Worm (Caenorhabditis elegans) whole organism, dauer: ENCODE results near the gene mrpl-49.

Source experiments
- unc-62 ChIP-seq: sonication (generic microtip); optimal IDR thresholded peaks from 2 replicates; lab custom pipeline; 2017; ENCODE audit warnings: missing biosample characterization, missing genetic modification reagents, missing genetic modification characterization

Gene mrpl-49

DNA sequence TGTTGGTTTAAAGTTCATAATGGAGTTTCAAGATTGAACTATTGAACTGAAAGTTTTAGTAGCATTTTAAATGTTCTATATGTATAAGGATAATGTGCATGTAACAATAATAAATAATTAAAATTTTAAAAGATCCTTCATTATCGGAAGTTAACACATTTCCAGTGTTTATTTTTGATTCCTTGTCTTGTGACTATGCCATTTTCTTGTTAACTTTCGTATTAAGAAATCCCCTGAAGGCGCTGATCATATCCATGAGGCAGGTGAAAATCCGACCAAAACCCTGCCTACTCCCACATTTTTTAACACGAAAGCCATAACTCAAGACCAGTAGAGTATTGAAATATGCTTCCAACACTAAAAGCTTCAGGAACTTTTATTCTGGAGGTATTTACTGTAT lies 8.7 kb upstream of the mrpl-49 start, which contains the start of gene R11D1.7:
Gene R11D1.7 (plus strand): TSS at position 301 of the 400 bp plus-strand sequence.
- TF ChIP-seq unc-62 (GFP tag; lab: Kevin White, UChicago) = no peak

DNA sequence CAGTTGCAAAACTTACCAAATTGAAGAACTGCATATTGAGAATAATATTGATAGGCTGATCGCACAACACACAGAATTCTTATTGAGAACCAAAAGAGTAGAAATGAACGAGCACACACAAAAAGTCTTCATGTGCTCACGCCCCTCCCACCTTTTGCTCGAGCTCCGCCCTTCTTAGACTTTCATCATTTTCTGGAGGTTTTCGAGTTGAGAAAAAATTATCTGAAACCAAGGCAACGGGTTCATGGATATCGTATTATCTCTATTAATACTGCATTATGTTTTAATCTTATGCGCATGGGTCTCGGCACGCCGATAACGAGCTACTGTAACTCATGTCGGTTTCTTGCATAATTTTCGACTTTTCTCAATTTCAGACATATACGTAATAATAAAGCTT lies 2.5 kb upstream of the mrpl-49 start, which contains the start of gene R11D1.12:
Gene R11D1.12 (minus strand): TSS at position 101 of the 400 bp plus-strand sequence.
- no peak for TF ChIP-seq unc-62 (GFP tag; lab: Kevin White, UChicago)

DNA sequence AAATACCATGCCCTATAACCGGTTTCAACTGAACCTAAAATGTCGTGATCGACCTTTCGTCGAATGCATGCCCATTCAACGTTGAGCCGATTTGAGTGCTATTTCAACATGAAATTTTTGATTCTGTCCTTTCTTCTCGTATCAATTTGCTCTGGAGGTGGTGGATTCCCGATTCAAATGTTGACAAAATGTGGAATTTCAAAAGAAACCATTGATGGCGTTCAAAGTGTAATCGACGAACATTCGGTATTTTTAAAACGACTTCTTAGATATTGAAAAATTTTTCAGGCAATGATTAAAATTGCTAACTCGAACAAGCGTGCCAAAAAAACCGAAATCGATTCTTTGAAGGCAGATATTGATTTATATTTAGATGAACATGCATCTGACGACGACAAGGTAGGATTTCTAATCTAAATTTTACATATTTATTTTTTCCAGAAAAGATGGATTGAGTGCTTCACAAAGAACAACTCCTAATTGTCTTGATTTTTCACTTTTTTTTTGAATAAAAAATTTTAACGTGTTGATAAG lies 1.3 kb upstream of the mrpl-49 start, which contains the start of gene R11D1.13:
Gene R11D1.13 (plus strand): TSS at position 51 of the 534 bp plus-strand sequence.
- no peak for TF ChIP-seq unc-62 (GFP tag; lab: Kevin White, UChicago)

DNA sequence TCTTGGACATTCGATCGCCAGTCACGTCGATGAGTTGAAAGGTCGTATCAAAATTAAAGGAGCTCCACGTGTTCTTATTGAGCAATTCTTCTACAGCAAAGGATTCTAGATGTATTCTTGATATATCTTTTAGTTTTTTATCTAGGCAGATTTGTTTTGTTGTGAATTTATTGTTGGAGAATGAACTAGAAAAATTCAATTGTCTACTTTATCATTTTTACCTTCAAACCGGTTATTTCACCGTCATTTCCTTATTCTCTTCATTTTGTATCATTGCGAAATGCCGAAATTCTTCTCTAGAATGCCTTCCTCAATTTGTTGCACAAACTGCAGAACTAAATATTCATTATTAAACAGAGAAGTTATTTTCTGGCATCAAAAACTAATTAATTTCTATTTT lies 789 bp downstream of the mrpl-49 start, which contains the start of gene R11D1.10:
Gene R11D1.10 (plus strand): TSS at position 301 of the 400 bp plus-strand sequence.
- no peak for TF ChIP-seq unc-62 (GFP tag; lab: Kevin White, UChicago)

DNA sequence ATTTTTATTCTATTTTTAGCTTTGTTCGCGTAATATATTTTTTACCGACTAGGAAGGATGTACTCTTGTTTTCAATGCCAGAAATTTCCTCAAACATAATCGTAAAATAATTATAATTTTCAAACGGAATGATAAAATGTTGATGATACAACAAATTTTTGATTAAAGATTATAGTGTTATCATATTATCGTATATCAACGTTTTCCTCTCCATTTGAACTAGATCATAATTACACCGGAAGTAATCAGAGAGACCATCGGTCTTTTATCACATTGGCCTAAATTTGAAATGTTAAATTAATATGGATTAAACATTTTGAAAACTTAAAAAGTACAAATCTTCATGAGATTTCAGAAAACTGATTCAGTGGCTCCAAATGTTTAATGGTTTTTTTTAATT lies 4.3 kb downstream of the mrpl-49 start:
- no peak for TF ChIP-seq unc-62 (GFP tag; lab: Kevin White, UChicago)

DNA sequence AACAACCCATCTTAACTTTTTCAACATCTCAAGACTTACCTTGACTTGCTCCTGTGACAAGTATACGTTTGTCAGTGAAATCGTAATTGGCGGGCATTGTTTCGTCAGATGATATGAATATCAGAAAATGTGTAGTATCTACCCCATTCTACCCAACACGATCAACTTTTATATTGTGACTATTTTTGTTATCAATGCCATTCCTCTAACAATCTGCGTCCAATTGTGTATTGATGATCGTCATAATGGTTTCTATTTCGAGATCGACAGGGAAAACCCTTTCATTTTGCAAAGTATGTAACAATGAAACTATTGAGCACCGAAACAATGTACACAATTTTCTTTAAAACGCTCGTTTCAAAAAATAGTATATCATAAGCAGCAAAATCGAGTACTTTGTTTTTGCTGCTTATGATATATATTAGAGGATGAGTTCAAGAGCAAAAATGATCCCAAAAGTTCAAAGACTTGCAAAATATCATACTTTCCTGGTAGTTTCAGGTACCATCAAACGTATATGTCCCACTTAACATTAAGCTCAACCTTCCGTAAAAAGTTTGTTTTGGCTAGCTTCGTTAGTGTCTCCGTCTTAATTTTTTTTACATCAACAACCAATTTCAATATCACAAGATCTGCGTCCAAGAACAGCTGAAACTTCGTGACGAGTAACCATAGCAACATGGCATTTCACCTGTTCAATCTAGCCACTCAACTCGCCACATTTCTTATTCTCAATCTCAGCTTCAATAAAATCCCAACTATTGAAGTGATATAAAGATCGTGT lies 5.2 kb downstream of the mrpl-49 start, which contains the start of the genes dhs-21 and xbx-9:
Gene dhs-21 (minus strand): TSS at position 181 of the 784 bp plus-strand sequence.
Gene xbx-9 (plus strand): TSS at position 734 of the 784 bp plus-strand sequence.
- TF ChIP-seq unc-62 (GFP tag; lab: Kevin White, UChicago) = no peak

DNA sequence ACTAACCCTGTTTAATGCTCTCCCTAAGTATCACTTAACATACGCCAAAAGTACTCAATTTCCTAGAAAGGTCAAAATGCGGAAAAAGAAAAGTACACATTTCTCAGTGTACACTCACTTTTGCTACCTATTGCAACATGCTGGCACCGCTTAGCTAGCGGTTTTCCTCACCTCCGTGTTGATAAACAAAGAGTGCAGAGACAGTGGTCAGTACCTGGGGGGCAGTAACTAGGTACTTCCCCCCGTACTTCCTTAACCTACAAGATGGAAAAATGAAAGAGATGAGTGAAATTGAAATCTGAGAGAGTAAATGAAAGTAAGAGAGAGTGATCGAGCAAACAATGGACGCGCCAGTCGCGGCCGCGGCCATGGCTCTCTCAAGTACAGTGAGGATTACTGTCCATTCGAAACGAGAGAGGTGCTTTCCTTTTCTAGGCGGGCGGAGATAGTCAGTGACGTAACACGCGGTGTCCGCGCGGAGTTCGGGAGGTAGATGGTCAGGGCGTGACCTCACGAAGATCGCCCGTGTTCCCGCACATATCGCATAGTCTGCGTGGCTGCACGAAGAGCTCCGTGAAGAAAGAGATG lies 7.8 kb downstream of the mrpl-49 start, which contains the start of gene cky-1:
Gene cky-1 (plus strand): TSS at position 538 of the 588 bp plus-strand sequence.
- no peak for TF ChIP-seq unc-62 (GFP tag; lab: Kevin White, UChicago)

DNA sequence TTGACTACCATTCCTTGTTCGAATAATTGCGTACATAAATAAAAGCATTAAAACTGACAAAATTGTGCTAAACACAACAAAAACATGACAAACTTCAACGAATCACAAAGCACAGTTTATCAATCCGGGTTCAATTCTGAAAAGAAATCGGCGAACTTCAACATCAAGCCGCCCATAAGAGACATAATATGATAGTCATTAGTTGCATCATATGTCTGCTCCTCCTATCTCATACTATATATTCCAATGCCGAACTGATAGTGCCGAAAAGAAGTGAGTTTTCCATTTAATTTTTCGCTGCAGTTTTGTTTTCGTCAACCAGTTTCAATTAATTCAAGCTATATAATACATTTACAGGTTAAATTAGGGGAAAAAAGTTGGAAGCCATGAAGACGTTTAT lies 13.3 kb downstream of the mrpl-49 start, which contains the start of gene hrg-7:
Gene hrg-7 (plus strand): TSS at position 358 of the 400 bp plus-strand sequence.
- TF ChIP-seq unc-62 (GFP tag; lab: Kevin White, UChicago) = no peak

DNA sequence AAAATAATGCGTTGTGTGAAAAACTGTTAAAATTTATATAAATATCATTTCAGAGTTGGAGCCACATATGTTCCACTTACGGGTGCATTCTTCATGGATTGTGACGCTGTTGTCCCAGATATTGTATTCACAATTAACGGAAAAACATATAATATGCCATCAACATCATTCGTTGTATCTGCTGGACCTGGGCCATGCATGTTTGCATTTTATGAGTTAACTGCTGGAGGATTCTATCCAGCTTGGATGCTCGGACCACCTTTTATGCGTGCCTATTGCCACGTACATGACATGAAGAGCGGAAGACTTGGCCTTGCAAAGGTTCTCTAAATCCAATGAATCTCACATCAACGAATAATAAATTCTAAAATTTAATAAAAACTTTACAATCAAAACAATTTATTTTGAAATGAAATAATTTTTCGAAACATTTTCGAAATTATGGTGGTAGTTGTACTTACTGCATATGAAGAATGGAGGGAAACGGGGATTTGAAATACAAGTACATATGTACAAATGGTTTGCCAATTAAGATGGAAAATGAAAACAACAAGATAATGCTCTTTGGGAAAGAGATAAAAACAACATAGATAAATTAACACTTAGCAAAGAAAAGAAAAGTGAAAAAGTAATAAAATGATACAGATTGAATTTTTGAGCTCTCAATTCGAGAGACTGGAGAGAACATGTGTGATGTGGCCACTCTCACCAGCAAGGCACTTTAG lies 15.5 kb downstream of the mrpl-49 start:
- TF ChIP-seq unc-62 (GFP tag; lab: Kevin White, UChicago) = no peak

DNA sequence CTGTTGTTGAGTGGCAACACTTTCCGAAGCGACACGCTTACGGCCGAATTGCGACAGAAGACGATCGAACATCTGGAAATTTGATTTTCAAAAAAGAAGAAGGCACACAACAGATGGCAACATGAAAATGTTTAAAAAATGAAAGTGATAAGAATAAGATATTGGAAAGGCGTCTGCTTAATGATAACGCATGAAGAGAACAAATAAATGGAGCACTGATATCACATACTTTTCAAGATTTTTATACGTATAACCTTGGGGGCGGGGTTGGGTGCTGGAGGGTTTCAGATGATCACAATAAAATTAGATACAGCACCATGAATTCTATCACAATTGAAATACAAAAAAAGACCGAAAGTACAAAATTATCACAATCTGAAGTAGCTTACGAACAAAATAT lies 16.5 kb downstream of the mrpl-49 start, which contains the start of gene C15C8.7:
Gene C15C8.7 (minus strand): TSS at position 72 of the 400 bp plus-strand sequence.
- no peak for TF ChIP-seq unc-62 (GFP tag; lab: Kevin White, UChicago)

DNA sequence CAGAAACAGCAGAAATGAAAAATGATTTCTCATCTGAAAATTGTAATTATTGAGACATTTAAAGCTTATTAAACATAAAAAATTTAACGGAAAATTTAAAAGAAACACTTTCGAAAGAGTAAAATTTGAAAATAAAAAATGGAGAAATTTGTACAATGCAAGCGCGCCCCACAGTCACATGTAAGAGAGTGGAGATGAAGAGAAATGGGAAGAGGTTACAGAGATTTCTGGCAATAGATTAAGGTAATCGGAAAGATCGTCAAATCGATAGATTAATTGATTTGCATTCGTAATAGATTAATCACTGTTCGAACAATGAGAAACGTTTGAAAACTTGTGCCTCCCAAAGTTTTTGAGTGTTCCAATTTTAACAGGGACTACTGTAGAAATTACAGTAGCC lies 19.0 kb downstream of the mrpl-49 start, which contains the start of gene C15C8.4:
Gene C15C8.4 (minus strand): TSS at position 33 of the 400 bp plus-strand sequence.
- no peak for TF ChIP-seq unc-62 (GFP tag; lab: Kevin White, UChicago)

DNA sequence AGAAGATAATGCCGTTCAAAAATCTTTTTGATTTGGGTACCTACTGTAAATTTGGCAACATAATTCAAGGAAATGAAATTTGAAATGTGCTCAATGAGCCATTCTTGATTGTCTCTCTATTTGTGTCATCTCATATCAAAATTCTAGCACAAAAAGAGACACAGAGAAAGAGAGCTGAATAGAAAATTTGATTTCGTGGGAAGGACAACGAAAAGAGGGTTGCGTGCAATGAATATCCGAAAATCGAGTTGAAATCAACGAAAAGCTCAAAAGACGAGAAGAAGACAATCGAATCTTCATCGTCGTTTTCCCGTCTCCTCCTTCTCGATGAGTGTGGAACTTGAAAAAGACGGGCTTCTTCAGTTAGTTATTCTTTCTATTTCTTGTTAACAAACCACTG lies 19.4 kb downstream of the mrpl-49 start, which contains the start of gene C15C8.5:
Gene C15C8.5 (plus strand): TSS at position 152 of the 400 bp plus-strand sequence.
- TF ChIP-seq unc-62 (GFP tag; lab: Kevin White, UChicago) = no peak

DNA sequence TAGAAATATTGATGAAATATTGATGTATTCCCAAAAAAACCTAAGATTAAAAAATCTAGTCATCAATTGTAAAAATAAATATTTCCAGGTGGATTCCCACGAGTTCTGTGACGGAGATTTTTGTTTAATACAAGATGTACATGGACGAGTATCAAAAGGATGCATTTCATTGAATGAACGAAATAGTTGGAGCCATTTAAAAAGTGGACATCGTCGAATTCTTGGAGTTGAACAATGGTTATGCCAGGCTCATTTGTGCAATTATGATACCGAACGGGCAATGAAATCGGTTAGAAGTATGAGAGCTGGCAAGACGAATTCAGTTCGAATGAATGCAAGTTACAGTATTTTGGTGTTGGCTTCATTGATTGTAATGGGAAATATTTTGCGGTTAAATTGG lies 21.1 kb downstream of the mrpl-49 start:
- TF ChIP-seq unc-62 (GFP tag; lab: Kevin White, UChicago) = no peak

DNA sequence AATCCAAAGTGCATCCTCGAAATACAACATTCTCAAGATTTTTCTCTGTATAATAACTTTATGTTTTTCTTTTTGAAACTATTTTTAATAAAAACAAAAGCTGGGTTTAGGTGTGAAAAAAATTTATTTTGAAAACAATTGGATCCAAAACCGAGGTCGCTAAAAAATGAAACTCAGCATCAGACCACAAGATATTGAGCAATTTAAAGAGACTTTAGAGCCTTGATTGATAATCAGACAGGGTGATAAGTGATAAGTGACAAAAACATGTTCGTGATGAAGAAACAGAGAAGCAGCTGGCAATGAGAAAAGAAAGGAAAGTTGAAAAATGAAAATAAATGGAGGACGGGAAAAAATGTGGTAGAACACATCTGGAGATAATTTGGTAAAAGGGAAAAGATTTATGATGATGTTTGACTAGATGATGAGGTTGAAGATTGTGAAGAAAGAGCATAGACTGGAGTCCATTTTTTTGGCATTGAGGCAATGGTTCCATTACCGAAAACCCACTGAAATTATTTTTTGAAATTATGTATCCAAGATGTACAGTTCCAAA lies 23.1 kb downstream of the mrpl-49 start, which contains the start of gene C15C8.6:
Gene C15C8.6 (minus strand): TSS at position 51 of the 556 bp plus-strand sequence.
- TF ChIP-seq unc-62 (GFP tag; lab: Kevin White, UChicago) = no peak
